Fruit fly (Drosophila melanogaster) whole organism: ENCODE results near the gene CG43288.

Experiments
- CG8478 ChIP-seq: fragments of >200 bp; optimal IDR thresholded peaks from 2 replicates; lab custom pipeline; 2018; ENCODE audit warnings: inconsistent platforms
- Dll ChIP-seq: fragments of >200 bp; optimal IDR thresholded peaks from 2 replicates; lab custom pipeline; 2017
- pan ChIP-seq: fragments of >200 bp; optimal IDR thresholded peaks from 2 replicates; lab custom pipeline; 2017
- psq ChIP-seq: fragments of >200 bp; optimal IDR thresholded peaks from 2 replicates; lab custom pipeline; 2017
- usp ChIP-seq: fragments of >200 bp; optimal IDR thresholded peaks from 2 replicates; lab custom pipeline; 2017; ENCODE audit warnings: missing biosample characterization, missing genetic modification characterization, mixed read lengths

DNA sequence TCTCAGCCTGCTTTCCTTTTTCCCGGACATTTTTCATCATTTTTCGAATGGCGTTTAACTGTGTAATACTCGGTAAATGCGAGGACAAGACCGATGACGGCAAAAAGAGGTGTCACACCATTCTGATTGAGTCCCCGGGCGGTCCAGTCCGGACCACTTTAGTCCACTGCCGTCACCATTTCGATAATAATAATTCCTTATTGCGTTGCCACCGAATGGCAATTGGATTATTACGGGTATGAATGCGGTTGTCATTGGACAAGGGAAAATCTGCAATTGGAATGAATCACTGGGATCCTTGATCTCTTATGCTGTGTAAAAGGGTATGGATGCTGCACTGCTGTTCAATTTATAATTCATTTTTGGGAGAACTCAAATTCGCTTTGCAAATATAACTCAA lies 34.0 kb upstream of the CG43288 start:
- TF ChIP-seq psq (no peak), usp (GFP tag; lab: Kevin White, UChicago) (no peak), Dll (lab: Kevin White, UChicago) (no peak), CG8478 (lab: Kevin White, UChicago) (no peak), pan (lab: Kevin White, UChicago) (no peak)
